Worm (Caenorhabditis elegans) whole organism, young adult: ENCODE data around the gene C08F11.1.
"Not testable (repeated sequence)": the region's sequence is repeated elsewhere in the genome, so short reads cannot be mapped to it uniquely, and the experiment has no call there.

Experiments
- B0035.1 ChIP-seq: sonication (generic microtip); optimal IDR thresholded peaks from 2 replicates; lab custom pipeline; 2016; ENCODE audit warnings: missing genetic modification characterization, mild to moderate bottlenecking, missing compliant biosample characterization, missing genotype, missing genetic modification reagents
- B0336.3 ChIP-seq: fragments of 200-800 bp; sonication (Bioruptor generic); IDR thresholded peaks from 2 replicates; pipeline ENCODE4 v1.3.6; 2022; ENCODE audit warnings: missing genetic modification characterization, missing compliant biosample characterization
- D2030.7 ChIP-seq: fragments of 200-800 bp; sonication (Bioruptor generic); IDR thresholded peaks from 2 replicates; pipeline ENCODE4 v1.3.6; 2022; ENCODE audit warnings: missing genetic modification reagents, missing genetic modification characterization, missing compliant biosample characterization
- F49E8.2 ChIP-seq: sonication (generic microtip); optimal IDR thresholded peaks from 3 replicates; lab custom pipeline; 2017; ENCODE audit warnings: missing genetic modification characterization, mild to moderate bottlenecking, missing compliant biosample characterization, antibody characterized with exemption, moderate library complexity; ENCODE audit not compliant: insufficient read depth
- F52B5.7 ChIP-seq: sonication (generic microtip); optimal IDR thresholded peaks from 2 replicates; lab custom pipeline; 2016; ENCODE audit warnings: mild to moderate bottlenecking, missing genetic modification characterization, missing compliant biosample characterization
- F55B11.4 ChIP-seq: sonication (generic microtip); optimal IDR thresholded peaks from 2 replicates; lab custom pipeline; 2016; ENCODE audit warnings: missing compliant biosample characterization, missing genetic modification characterization, borderline replicate concordance; ENCODE audit not compliant: insufficient read depth
- F57C9.4 ChIP-seq: sonication (generic microtip); optimal IDR thresholded peaks from 2 replicates; lab custom pipeline; 2017; ENCODE audit warnings: mild to moderate bottlenecking, missing genetic modification characterization, missing compliant biosample characterization
- Y53G8AR.9 ChIP-seq: fragments of 200-800 bp; sonication (Bioruptor generic); conservative IDR thresholded peaks from 2 replicates; pipeline ENCODE4 v1.3.6; 2022; ENCODE audit warnings: missing genetic modification reagents, missing genetic modification characterization, missing compliant biosample characterization
- Y56A3A.18 ChIP-seq: fragments of 200-800 bp; sonication (Bioruptor generic); IDR thresholded peaks from 2 replicates; pipeline ENCODE4 v1.3.6; 2022; ENCODE audit warnings: missing genetic modification reagents, missing genetic modification characterization, missing compliant biosample characterization
- aptf-3 ChIP-seq: fragments of 200-800 bp; sonication (Bioruptor generic); IDR thresholded peaks from 2 replicates; pipeline ENCODE4 v1.3.6; 2022; ENCODE audit warnings: missing genetic modification characterization, missing compliant biosample characterization
- attf-5 ChIP-seq: fragments of 200-800 bp; sonication (Bioruptor generic); optimal IDR thresholded peaks from 2 replicates; lab custom pipeline; 2018; ENCODE audit warnings: mild to moderate bottlenecking, missing genetic modification characterization, missing compliant biosample characterization
- attf-6 ChIP-seq: fragments of 200-800 bp; sonication (Bioruptor generic); IDR thresholded peaks from 2 replicates; pipeline ENCODE4 v1.3.6; 2022; ENCODE audit warnings: missing genetic modification reagents, missing genetic modification characterization, missing compliant biosample characterization
- ceh-79 ChIP-seq: sonication (generic microtip); optimal IDR thresholded peaks from 2 replicates; lab custom pipeline; 2017; ENCODE audit warnings: mild to moderate bottlenecking, missing genetic modification characterization, missing compliant biosample characterization
- dox-1 ChIP-seq: fragments of 200-800 bp; sonication (Bioruptor generic); IDR thresholded peaks from 2 replicates; pipeline ENCODE4 v1.3.6; 2022; ENCODE audit warnings: missing genetic modification reagents, missing genetic modification characterization, missing compliant biosample characterization
- ets-4 ChIP-seq: fragments of 200-800 bp; sonication (Bioruptor generic); optimal IDR thresholded peaks from 2 replicates; lab custom pipeline; 2018; ENCODE audit warnings: mild to moderate bottlenecking, missing genetic modification characterization, missing compliant biosample characterization
- gei-17 ChIP-seq: fragments of 200-800 bp; sonication (Bioruptor generic); optimal IDR thresholded peaks from 2 replicates; lab custom pipeline; 2018; ENCODE audit warnings: mild to moderate bottlenecking, missing genetic modification characterization, missing compliant biosample characterization
- him-1 ChIP-seq: sonication (generic microtip); optimal IDR thresholded peaks from 2 replicates; lab custom pipeline; 2016; ENCODE audit warnings: missing genotype, missing genetic modification reagents, missing genetic modification characterization, missing compliant biosample characterization
- hmg-1.2 ChIP-seq: fragments of 200-800 bp; sonication (Bioruptor generic); IDR thresholded peaks from 2 replicates; pipeline ENCODE4 v1.3.6; 2022; ENCODE audit warnings: missing genetic modification reagents, missing genetic modification characterization, missing compliant biosample characterization
- hsf-1 ChIP-seq: fragments of 200-800 bp; sonication (Bioruptor generic); IDR thresholded peaks from 2 replicates; pipeline ENCODE4 v1.3.6; 2022; ENCODE audit warnings: missing genetic modification reagents, missing genetic modification characterization, missing compliant biosample characterization
- lag-1 ChIP-seq: fragments of 200-800 bp; sonication (Bioruptor generic); IDR thresholded peaks from 2 replicates; pipeline ENCODE4 v1.3.6; 2022; ENCODE audit warnings: missing genetic modification reagents, missing genetic modification characterization, missing compliant biosample characterization
- lin-35 ChIP-seq, 3 experiments: fragments of 150-350 bp in 2 of 3; sonication (generic microtip) in 1 of 3; optimal IDR thresholded peaks; 2 replicates each; lab custom pipeline; 2014 to 2018; ENCODE audit warnings: missing biosample characterization in 3 of 3, missing genetic modification characterization in 3 of 3, missing genetic modification reagents in 3 of 3
- lsl-1 ChIP-seq: fragments of 200-800 bp; sonication (Bioruptor generic); optimal IDR thresholded peaks from 2 replicates; lab custom pipeline; 2018; ENCODE audit warnings: mild to moderate bottlenecking, missing genetic modification characterization, moderate library complexity, missing compliant biosample characterization
- madf-6 ChIP-seq: fragments of 200-800 bp; sonication (Bioruptor generic); IDR thresholded peaks from 2 replicates; pipeline ENCODE4 v1.3.6; 2022; ENCODE audit warnings: missing genetic modification reagents, missing genetic modification characterization, missing compliant biosample characterization
- nhr-120 ChIP-seq: fragments of 200-800 bp; sonication (Bioruptor generic); IDR thresholded peaks from 2 replicates; pipeline ENCODE4 v1.3.6; 2022; ENCODE audit warnings: missing genetic modification characterization, missing compliant biosample characterization
- nhr-80 ChIP-seq: sonication (generic microtip); optimal IDR thresholded peaks from 2 replicates; lab custom pipeline; 2016; ENCODE audit warnings: missing genetic modification characterization, missing compliant biosample characterization
- pbrm-1 ChIP-seq: fragments of 200-800 bp; sonication (Bioruptor generic); IDR thresholded peaks from 2 replicates; pipeline ENCODE4 v1.3.6; 2022; ENCODE audit warnings: missing genetic modification reagents, missing genetic modification characterization, missing compliant biosample characterization
- rcor-1 ChIP-seq: fragments of 200-800 bp; sonication (Bioruptor generic); IDR thresholded peaks from 2 replicates; pipeline ENCODE4 v1.3.6; 2022; ENCODE audit warnings: missing genetic modification reagents, missing genetic modification characterization, missing compliant biosample characterization
- rec-8 ChIP-seq, 2 experiments: sonication (generic microtip); optimal IDR thresholded peaks; 2 replicates each; lab custom pipeline; 2016; ENCODE audit warnings: mild to moderate bottlenecking in 2 of 2, missing genetic modification characterization in 2 of 2, missing genetic modification reagents in 2 of 2, missing genotype in 2 of 2, missing biosample characterization in 1 of 2, missing compliant biosample characterization in 1 of 2, moderate library complexity in 1 of 2
- sdz-38 ChIP-seq: sonication (generic microtip); optimal IDR thresholded peaks from 2 replicates; lab custom pipeline; 2016; ENCODE audit warnings: missing genotype, missing genetic modification characterization, missing compliant biosample characterization
- snpc-1.1 ChIP-seq: sonication (generic microtip); optimal IDR thresholded peaks from 2 replicates; lab custom pipeline; 2017; ENCODE audit warnings: missing genetic modification characterization, mild to moderate bottlenecking, missing compliant biosample characterization, antibody characterized with exemption, moderate library complexity, missing genotype, missing genetic modification reagents; ENCODE audit not compliant: insufficient read depth
- snpc-1.3 ChIP-seq: sonication (generic microtip); optimal IDR thresholded peaks from 2 replicates; lab custom pipeline; 2017; ENCODE audit warnings: missing genetic modification characterization, mild to moderate bottlenecking, missing compliant biosample characterization, antibody characterized with exemption, moderate library complexity, missing genotype, missing genetic modification reagents; ENCODE audit not compliant: insufficient read depth
- snpc-3.4 ChIP-seq: sonication (generic microtip); optimal IDR thresholded peaks from 2 replicates; lab custom pipeline; 2017; ENCODE audit warnings: missing genetic modification characterization, mild to moderate bottlenecking, missing compliant biosample characterization, antibody characterized with exemption, moderate library complexity, missing genotype, missing genetic modification reagents
- snpc-4 ChIP-seq, 5 experiments: fragments of 150-350 bp in 1 of 5; sonication (generic microtip) in 4 of 5; optimal IDR thresholded peaks; 2 replicates each; lab custom pipeline; 2014 to 2018; ENCODE audit warnings: missing genetic modification characterization in 5 of 5, missing biosample characterization in 3 of 5, antibody characterized with exemption in 2 of 5, mild to moderate bottlenecking in 2 of 5, missing compliant biosample characterization in 2 of 5, missing genotype in 2 of 5, moderate library complexity in 2 of 5, missing genetic modification reagents in 1 of 5
- somi-1 ChIP-seq: fragments of 200-800 bp; sonication (Bioruptor generic); optimal IDR thresholded peaks from 2 replicates; lab custom pipeline; 2018; ENCODE audit warnings: mild to moderate bottlenecking, missing genetic modification characterization, missing compliant biosample characterization
- sptf-2 ChIP-seq: fragments of 200-800 bp; sonication (Bioruptor generic); optimal IDR thresholded peaks from 2 replicates; lab custom pipeline; 2018; ENCODE audit warnings: mild to moderate bottlenecking, missing genetic modification characterization, missing compliant biosample characterization
- tbp1 ChIP-seq: fragments of 200-800 bp; sonication (Bioruptor generic); optimal IDR thresholded peaks from 2 replicates; lab custom pipeline; 2018; ENCODE audit warnings: mild to moderate bottlenecking, missing genetic modification characterization, missing compliant biosample characterization
- unc-62 ChIP-seq: fragments of 150-350 bp; optimal IDR thresholded peaks from 2 replicates; lab custom pipeline; 2014; ENCODE audit warnings: missing biosample characterization, missing genetic modification reagents, missing genetic modification characterization
- xnd-1 ChIP-seq: sonication (generic microtip); optimal IDR thresholded peaks from 2 replicates; lab custom pipeline; 2016; ENCODE audit warnings: missing genotype, missing genetic modification reagents, missing genetic modification characterization, missing compliant biosample characterization
- ztf-18 ChIP-seq: sonication (generic microtip); optimal IDR thresholded peaks from 2 replicates; lab custom pipeline; 2016; ENCODE audit warnings: missing genotype, mild to moderate bottlenecking, missing genetic modification characterization, missing compliant biosample characterization
- ztf-25 ChIP-seq: fragments of 200-800 bp; sonication (Bioruptor generic); IDR thresholded peaks from 2 replicates; pipeline ENCODE4 v1.3.6; 2022; ENCODE audit warnings: missing genetic modification reagents, missing genetic modification characterization, missing compliant biosample characterization
- ztf-26 ChIP-seq: sonication (generic microtip); optimal IDR thresholded peaks from 2 replicates; lab custom pipeline; 2017; ENCODE audit warnings: missing genetic modification characterization, missing compliant biosample characterization

C08F11.1 gene

ce11 chrIV:13593351-13593750, 30.3 kb upstream of the C08F11.1 start, which contains the start of gene Y45F10B.3 (continued):
- TF ChIP-seq ets-4 (GFP tag; lab: Kevin White, UChicago): no peak
- TF ChIP-seq B0336.3 (GFP tag; lab: Robert Waterston, UW): no peak
- no peak for TF ChIP-seq sdz-38
- TF ChIP-seq unc-62 (GFP tag; lab: Kevin White, UChicago): no peak

- TF ChIP-seq lsl-1 (GFP tag; lab: Kevin White, UChicago); ceh-79 (tag; lab: Kevin White, UChicago); lin-35 (GFP tag; optimal IDR thresholded peaks at IDR 0.05; lab: Kevin White, UChicago): not testable (repeated sequence)
Observed at ce11 chrIV:13597813-13598212, 25.8 kb upstream of the C08F11.1 start, which contains the start of gene Y45F10B.9. TSS of gene Y45F10B.9 (minus strand) at chrIV:13597913.

ce11 chrIV:13600643-13601042, 23.0 kb upstream of the C08F11.1 start:
- TF ChIP-seq hsf-1 (GFP tag; lab: Robert Waterston, UW) (0 out of 2 replicates have a peak, but pooled peaks have one; percentile 41), him-1 (peak; percentile 57), rec-8 (tag; optimal IDR thresholded peaks at IDR 0.05; lab: Kevin White, UChicago) (no peak), hmg-1.2 (peak; percentile 84), snpc-4 (GFP tag; optimal IDR thresholded peaks at IDR 0.05; lab: Kevin White, UChicago) (peak; percentile 94), snpc-4 (tag; optimal IDR thresholded peaks at IDR 0.05; lab: Kevin White, UChicago) (peak; percentile 95 to 98 (median 96)), rcor-1 (peak; percentile 14; the same call in 1 of the 2 replicates), snpc-1.1 (tag; lab: Kevin White, UChicago) (peak; percentile 94), attf-6 (peak; percentile 98), aptf-3 (no peak), F49E8.2 (tag; lab: Kevin White, UChicago) (peak; percentile 52), lsl-1 (GFP tag; lab: Kevin White, UChicago) (peak; percentile 43), D2030.7 (GFP tag; lab: Robert Waterston, UW) (peak; percentile 66), snpc-1.3 (tag; lab: Kevin White, UChicago) (peak; percentile 76), B0336.3 (GFP tag; lab: Robert Waterston, UW) (no peak), pbrm-1 (GFP tag; lab: Robert Waterston, UW) (peak; percentile 80), tbp1 (peak; percentile 75), madf-6 (peak; percentile 74), snpc-3.4 (tag; lab: Kevin White, UChicago) (peak; percentile 90), xnd-1 (tag; lab: Kevin White, UChicago) (peak; percentile 25), nhr-80 (tag; lab: Kevin White, UChicago) (no peak), ztf-26 (no peak), dox-1 (GFP tag; lab: Robert Waterston, UW) (peak; percentile 34; the same call in 1 of the 2 replicates)

- TF ChIP-seq Y53G8AR.9 (GFP tag; lab: Robert Waterston, UW): no peak
- TF ChIP-seq gei-17 (GFP tag; lab: Kevin White, UChicago): no peak
- TF ChIP-seq attf-5: no peak
- TF ChIP-seq lag-1 (GFP tag; lab: Robert Waterston, UW): no peak
- TF ChIP-seq B0035.1 (tag; lab: Kevin White, UChicago): no peak
- TF ChIP-seq somi-1: no peak
- no peak for TF ChIP-seq ets-4 (GFP tag; lab: Kevin White, UChicago)
- peak; percentile 77 for TF ChIP-seq madf-6
- no peak for TF ChIP-seq nhr-120
- TF ChIP-seq ztf-18: no peak
- TF ChIP-seq lin-35 (GFP tag; optimal IDR thresholded peaks at IDR 0.05; lab: Kevin White, UChicago): no peak
- TF ChIP-seq sptf-2 (GFP tag; lab: Kevin White, UChicago): no peak
- TF ChIP-seq Y56A3A.18 (GFP tag; lab: Robert Waterston, UW): no peak
- TF ChIP-seq attf-6: peak; percentile 99
- TF ChIP-seq snpc-3.4 (tag; lab: Kevin White, UChicago): peak; percentile 77
- TF ChIP-seq snpc-4 (GFP tag; optimal IDR thresholded peaks at IDR 0.05; lab: Kevin White, UChicago): peak; percentile 87
- TF ChIP-seq snpc-4 (tag; optimal IDR thresholded peaks at IDR 0.05; lab: Kevin White, UChicago): peak; percentile 92 to 98 (median 95)
- no peak for TF ChIP-seq ztf-25 (GFP tag; lab: Robert Waterston, UW)
- TF ChIP-seq F57C9.4: no peak
- peak; percentile 46; the same call in 1 of the 2 replicates for TF ChIP-seq hsf-1 (GFP tag; lab: Robert Waterston, UW)
- no peak for TF ChIP-seq F55B11.4
- TF ChIP-seq F52B5.7 (tag; lab: Kevin White, UChicago): no peak
Observed at ce11 chrIV:13601428-13601827, 22.2 kb upstream of the C08F11.1 start.
